Worm (Caenorhabditis elegans) whole organism, L1 larva: ENCODE results near the gene him-14.

Source experiments
- C34B4.2 ChIP-seq: sonication (generic microtip); optimal IDR thresholded peaks from 2 replicates; lab custom pipeline; 2017; ENCODE audit warnings: mild to moderate bottlenecking, missing genetic modification characterization, missing compliant biosample characterization
- Y116A8C.19 ChIP-seq: sonication (generic microtip); optimal IDR thresholded peaks from 2 replicates; lab custom pipeline; 2016; ENCODE audit warnings: missing compliant biosample characterization, missing genetic modification characterization, borderline replicate concordance
- aha-1 ChIP-seq: fragments of 150-350 bp; optimal IDR thresholded peaks from 2 replicates; lab custom pipeline; 2014; ENCODE audit warnings: missing biosample characterization, missing genetic modification characterization
- alr-1 ChIP-seq: fragments of 200-800 bp; sonication (Bioruptor generic); optimal IDR thresholded peaks from 2 replicates; lab custom pipeline; 2018; ENCODE audit warnings: borderline replicate concordance, mild to moderate bottlenecking, missing genetic modification characterization, missing compliant biosample characterization
- aly-2 ChIP-seq: fragments of 150-350 bp; optimal IDR thresholded peaks from 2 replicates; lab custom pipeline; 2014; ENCODE audit warnings: missing biosample characterization, missing genetic modification characterization
- ama-1 ChIP-seq: fragments of 150-350 bp; optimal IDR thresholded peaks from 2 replicates; lab custom pipeline; 2014
- ceh-8 ChIP-seq: fragments of 200-800 bp; sonication (Bioruptor generic); optimal IDR thresholded peaks from 2 replicates; lab custom pipeline; 2018; ENCODE audit warnings: mild to moderate bottlenecking, missing genetic modification characterization, moderate library complexity, missing compliant biosample characterization
- ceh-82 ChIP-seq, 3 experiments: fragments of 150-350 bp in 1 of 3; sonication (generic microtip) in 2 of 3; optimal IDR thresholded peaks; 2 replicates each; lab custom pipeline; 2014 to 2017; ENCODE audit warnings: missing biosample characterization in 3 of 3, missing genetic modification characterization in 3 of 3
- ceh-90 ChIP-seq: sonication (generic microtip); optimal IDR thresholded peaks from 2 replicates; lab custom pipeline; 2016; ENCODE audit warnings: missing genetic modification characterization, missing compliant biosample characterization
- dsc-1 ChIP-seq: sonication (generic microtip); optimal IDR thresholded peaks from 2 replicates; lab custom pipeline; 2016; ENCODE audit warnings: mild to moderate bottlenecking, missing genetic modification characterization, missing compliant biosample characterization
- efl-1 ChIP-seq, 4 experiments: fragments of 150-350 bp; optimal IDR thresholded peaks in 3 of 4; peaks in 1 of 4; 1 replicate in 1 of 4; 2 replicates in 3 of 4; lab custom pipeline; 2014; ENCODE audit warnings: missing biosample characterization in 2 of 4, missing genetic modification characterization in 2 of 4, missing genetic modification reagents in 2 of 4
- egl-13 ChIP-seq: sonication (generic microtip); optimal IDR thresholded peaks from 2 replicates; lab custom pipeline; 2016; ENCODE audit warnings: missing genotype, missing genetic modification reagents, missing genetic modification characterization, missing compliant biosample characterization
- elt-3 ChIP-seq, 6 experiments: fragments of 150-350 bp in 1 of 6; sonication (generic microtip); optimal IDR thresholded peaks; 2 replicates each; lab custom pipeline; 2017 to 2018; ENCODE audit warnings: missing biosample characterization in 6 of 6, missing genetic modification characterization in 6 of 6, inconsistent platforms in 1 of 6
- fkh-4 ChIP-seq: sonication (generic microtip); optimal IDR thresholded peaks from 2 replicates; lab custom pipeline; 2016; ENCODE audit warnings: missing compliant biosample characterization, missing genetic modification characterization, borderline replicate concordance
- hlh-4 ChIP-seq: sonication (generic microtip); optimal IDR thresholded peaks from 2 replicates; lab custom pipeline; 2016; ENCODE audit warnings: mild to moderate bottlenecking, missing genetic modification characterization, missing compliant biosample characterization
- isw-1 ChIP-seq: fragments of 200-800 bp; sonication (Bioruptor generic); IDR thresholded peaks from 2 replicates; pipeline ENCODE4 v1.3.6; 2022; ENCODE audit warnings: missing genetic modification characterization, missing compliant biosample characterization
- lin-15B ChIP-seq: fragments of 150-350 bp; sonication (generic microtip); optimal IDR thresholded peaks from 3 replicates; lab custom pipeline; 2014; ENCODE audit warnings: missing biosample characterization, missing genetic modification characterization
- lin-39 ChIP-seq: fragments of 150-350 bp; optimal IDR thresholded peaks from 2 replicates; lab custom pipeline; 2014; ENCODE audit warnings: missing biosample characterization, missing genetic modification reagents, missing genetic modification characterization
- lsy-2 ChIP-seq, 2 experiments: fragments of 150-350 bp; optimal IDR thresholded peaks; 2 replicates each; lab custom pipeline; 2014; ENCODE audit warnings: missing biosample characterization in 2 of 2, missing genetic modification characterization in 2 of 2
- nhr-19 ChIP-seq: fragments of 200-800 bp; sonication (Bioruptor generic); conservative IDR thresholded peaks from 2 replicates; pipeline ENCODE4 v1.3.6; 2022; ENCODE audit warnings: missing genetic modification characterization, missing compliant biosample characterization
- nhr-20 ChIP-seq: sonication (generic microtip); optimal IDR thresholded peaks from 2 replicates; lab custom pipeline; 2016; ENCODE audit warnings: mild to moderate bottlenecking, missing genetic modification characterization, missing compliant biosample characterization
- nhr-47 ChIP-seq: sonication (generic microtip); optimal IDR thresholded peaks from 2 replicates; lab custom pipeline; 2016; ENCODE audit warnings: mild to moderate bottlenecking, missing genetic modification characterization, moderate library complexity, missing compliant biosample characterization
- nhr-71 ChIP-seq: sonication (generic microtip); optimal IDR thresholded peaks from 2 replicates; lab custom pipeline; 2016; ENCODE audit warnings: mild to moderate bottlenecking, missing genetic modification characterization, moderate library complexity, missing compliant biosample characterization
- nhr-76 ChIP-seq: sonication (generic microtip); optimal IDR thresholded peaks from 2 replicates; lab custom pipeline; 2017; ENCODE audit warnings: missing biosample characterization, missing genetic modification characterization
- nhr-77 ChIP-seq: fragments of 150-350 bp; optimal IDR thresholded peaks from 2 replicates; lab custom pipeline; 2014; ENCODE audit warnings: missing biosample characterization, missing genetic modification characterization
- nhr-84 ChIP-seq: sonication (generic microtip); optimal IDR thresholded peaks from 2 replicates; lab custom pipeline; 2017; ENCODE audit warnings: missing biosample characterization, missing genetic modification characterization
- nhr-85 ChIP-seq: sonication (generic microtip); peaks from one replicate; lab custom pipeline; 2016; ENCODE audit warnings: missing genetic modification characterization, inconsistent platforms, missing compliant biosample characterization
- nhr-90 ChIP-seq: sonication (generic microtip); optimal IDR thresholded peaks from 2 replicates; lab custom pipeline; 2016; ENCODE audit warnings: mild to moderate bottlenecking, missing genetic modification characterization, missing compliant biosample characterization; ENCODE audit not compliant: poor library complexity
- pag-3 ChIP-seq: sonication (generic microtip); optimal IDR thresholded peaks from 2 replicates; lab custom pipeline; 2017; ENCODE audit warnings: missing genetic modification characterization, mild to moderate bottlenecking, missing compliant biosample characterization, antibody characterized with exemption, borderline replicate concordance; ENCODE audit not compliant: insufficient read depth
- pax-3 ChIP-seq: fragments of 200-800 bp; sonication (Bioruptor generic); optimal IDR thresholded peaks from 2 replicates; lab custom pipeline; 2018; ENCODE audit warnings: mild to moderate bottlenecking, missing genetic modification characterization, moderate library complexity, missing compliant biosample characterization
- rnt-1 ChIP-seq: sonication (generic microtip); optimal IDR thresholded peaks from 2 replicates; lab custom pipeline; 2016; ENCODE audit warnings: mild to moderate bottlenecking, missing genetic modification characterization, moderate library complexity, missing compliant biosample characterization
- skn-1 ChIP-seq: fragments of 150-350 bp; optimal IDR thresholded peaks from 2 replicates; lab custom pipeline; 2014; ENCODE audit warnings: missing biosample characterization, missing genetic modification characterization
- snpc-4 ChIP-seq: fragments of 150-350 bp; optimal IDR thresholded peaks from 2 replicates; lab custom pipeline; 2014; ENCODE audit warnings: missing biosample characterization, missing genetic modification characterization
- sptf-1 ChIP-seq: fragments of 150-350 bp; optimal IDR thresholded peaks from 2 replicates; lab custom pipeline; 2014; ENCODE audit warnings: missing biosample characterization, missing genetic modification characterization
- sup-37 ChIP-seq: fragments of 200-800 bp; sonication (Bioruptor generic); optimal IDR thresholded peaks from 2 replicates; lab custom pipeline; 2018; ENCODE audit warnings: mild to moderate bottlenecking, missing genetic modification characterization, missing compliant biosample characterization
- swsn-7 ChIP-seq: sonication (generic microtip); optimal IDR thresholded peaks from 2 replicates; lab custom pipeline; 2016; ENCODE audit warnings: missing genetic modification characterization, missing compliant biosample characterization
- unc-130 ChIP-seq: fragments of 150-350 bp; optimal IDR thresholded peaks from 2 replicates; lab custom pipeline; 2017; ENCODE audit warnings: missing biosample characterization, missing genetic modification characterization, inconsistent platforms
- unc-30 ChIP-seq: sonication (generic microtip); optimal IDR thresholded peaks from 2 replicates; lab custom pipeline; 2017; ENCODE audit warnings: missing biosample characterization, missing genetic modification characterization
- unc-62 ChIP-seq: fragments of 150-350 bp; optimal IDR thresholded peaks from 2 replicates; lab custom pipeline; 2014; ENCODE audit warnings: missing biosample characterization, missing genetic modification reagents, missing genetic modification characterization
- unc-86 ChIP-seq: sonication (generic microtip); optimal IDR thresholded peaks from 2 replicates; lab custom pipeline; 2016; ENCODE audit warnings: missing genetic modification characterization, missing compliant biosample characterization
- unc-98 ChIP-seq: fragments of 200-800 bp; sonication (Bioruptor generic); IDR thresholded peaks from 2 replicates; pipeline ENCODE4 v1.3.6; 2022; ENCODE audit warnings: missing genetic modification characterization, missing compliant biosample characterization
- vab-15 ChIP-seq: sonication (generic microtip); optimal IDR thresholded peaks from 2 replicates; lab custom pipeline; 2017; ENCODE audit warnings: missing genotype, mild to moderate bottlenecking, missing genetic modification characterization, missing compliant biosample characterization
- ztf-4 ChIP-seq: fragments of 150-350 bp; optimal IDR thresholded peaks from 2 replicates; lab custom pipeline; 2014; ENCODE audit warnings: missing biosample characterization, missing genetic modification characterization

him-14 gene

DNA sequence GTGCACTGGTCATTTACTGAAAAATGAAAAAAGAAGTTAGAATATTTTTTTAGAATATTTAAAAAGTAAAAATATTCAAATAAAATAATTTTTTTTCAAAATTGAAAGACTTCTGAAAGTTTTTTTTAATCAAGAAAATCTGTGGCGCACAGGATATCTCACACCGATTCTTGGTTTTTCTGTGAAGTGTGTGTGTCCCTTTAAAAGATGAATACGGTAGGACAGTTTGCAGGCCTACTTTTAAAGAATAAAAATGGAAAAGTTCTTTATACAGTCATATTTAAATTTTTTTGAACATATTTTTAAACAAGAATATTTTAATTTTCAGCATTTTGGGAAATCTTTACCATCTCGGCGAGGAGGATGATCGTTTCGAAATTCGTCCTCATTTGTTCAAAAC, 28.8 kb upstream of the him-14 start, which contains the start of gene mct-5:
Gene mct-5, minus strand, starts transcription at position 16 of the 400 bp plus-strand sequence.
- TF ChIP-seq nhr-90 (no peak), C34B4.2 (tag; lab: Kevin White, UChicago) (no peak), lin-39 (no peak), pag-3 (no peak), nhr-20 (tag; lab: Kevin White, UChicago) (no peak), sup-37 (GFP tag; lab: Kevin White, UChicago) (no peak), unc-86 (tag; lab: Kevin White, UChicago) (no peak), isw-1 (GFP tag; lab: Robert Waterston, UW) (no peak), rnt-1 (tag; lab: Kevin White, UChicago) (no peak), alr-1 (tag; lab: Kevin White, UChicago) (no peak), unc-30 (tag; lab: Kevin White, UChicago) (no peak), unc-130 (tag; lab: Kevin White, UChicago) (no peak), egl-13 (no peak), lsy-2 (tag; optimal IDR thresholded peaks at IDR 0.05; lab: Kevin White, UChicago) (no peak), unc-62 (GFP tag; lab: Kevin White, UChicago) (no peak)

DNA sequence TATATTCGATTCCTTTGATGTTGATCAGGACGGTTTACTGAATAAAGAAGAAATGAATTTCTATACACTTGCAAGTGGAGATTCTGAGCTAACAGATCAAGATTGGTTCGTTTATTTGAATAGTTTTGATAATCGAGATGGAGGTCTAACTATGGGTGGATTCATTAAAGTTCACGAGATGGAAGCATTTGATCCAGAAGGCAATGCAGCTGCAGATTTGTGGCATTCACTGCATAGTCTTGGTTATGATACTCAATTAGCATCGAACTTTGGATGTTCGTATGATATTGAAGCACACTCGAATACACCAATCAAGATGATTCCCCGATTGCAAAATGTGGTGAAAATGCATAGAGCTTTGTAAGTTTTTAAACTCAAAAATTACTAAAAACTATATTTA, 26.2 kb upstream of the him-14 start:
- TF ChIP-seq aly-2 (tag; lab: Kevin White, UChicago) = no peak
- no peak for TF ChIP-seq unc-98 (GFP tag; lab: Robert Waterston, UW)
- no peak for TF ChIP-seq efl-1 (optimal IDR thresholded peaks at IDR 0.05; lab: Kevin White, UChicago)
- TF ChIP-seq efl-1 (GFP tag; optimal IDR thresholded peaks at IDR 0.05 in 1 of 2; lab: Kevin White, UChicago) = peak in 1 of 2 experiments; percentile 67
- TF ChIP-seq nhr-76 = no peak
- no peak for TF ChIP-seq ama-1 (lab: Kevin White, UChicago)
- no peak for TF ChIP-seq sup-37 (GFP tag; lab: Kevin White, UChicago)
- TF ChIP-seq nhr-84 = no peak

DNA sequence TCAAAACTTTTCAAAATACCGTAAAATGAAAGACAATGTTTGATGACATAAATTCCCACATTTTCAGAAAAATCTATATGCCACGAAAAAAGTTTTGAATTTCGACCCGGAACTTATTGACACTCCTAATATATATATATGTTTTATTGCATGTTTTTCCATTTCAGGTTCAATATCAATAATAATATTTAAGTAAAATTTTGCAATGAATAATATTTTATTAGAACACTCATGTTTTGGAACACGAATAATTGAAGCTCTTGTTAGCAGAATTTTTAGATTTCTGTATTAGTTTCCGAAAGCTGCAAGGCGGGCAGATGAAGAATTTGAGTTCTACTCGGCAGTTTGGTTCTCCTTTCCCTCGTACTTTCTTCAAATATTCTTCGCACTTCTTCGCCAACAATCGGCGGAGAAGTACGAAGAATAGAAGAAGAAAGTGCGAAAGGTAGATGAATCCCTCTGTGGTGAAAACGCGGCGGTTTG, 23.6 kb upstream of the him-14 start, which contains the start of gene T02G5.3:
Gene T02G5.3, plus strand, starts transcription at position 51 of the 483 bp plus-strand sequence.
- TF ChIP-seq isw-1 (GFP tag; lab: Robert Waterston, UW) (no peak), nhr-85 (tag; lab: Kevin White, UChicago) (peak; percentile 60), vab-15 (tag; lab: Kevin White, UChicago) (no peak)

DNA sequence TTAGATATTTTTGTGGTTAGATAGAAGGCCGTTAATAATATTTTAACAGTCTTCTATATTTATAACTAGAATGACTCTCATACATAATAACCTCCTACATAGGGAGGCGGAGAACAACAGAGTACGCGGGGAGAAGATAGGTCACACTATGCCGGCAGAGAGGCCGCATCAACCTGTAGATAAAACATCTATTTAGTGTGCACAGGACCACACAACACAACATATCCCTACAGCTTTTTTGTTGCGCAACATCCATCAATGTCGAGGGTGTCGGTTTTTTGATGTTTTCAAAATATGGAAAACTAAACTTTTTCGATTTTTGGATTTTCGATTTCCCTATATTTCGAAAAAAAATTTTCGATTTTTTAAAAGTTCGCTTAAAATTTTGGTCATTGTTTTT, 21.1 kb upstream of the him-14 start:
- TF ChIP-seq efl-1 (optimal IDR thresholded peaks at IDR 0.05; lab: Kevin White, UChicago) (no peak), efl-1 (GFP tag; optimal IDR thresholded peaks at IDR 0.05 in 1 of 2; lab: Kevin White, UChicago) (peak in 1 of 2 experiments; percentile 2), unc-62 (GFP tag; lab: Kevin White, UChicago) (no peak)

DNA sequence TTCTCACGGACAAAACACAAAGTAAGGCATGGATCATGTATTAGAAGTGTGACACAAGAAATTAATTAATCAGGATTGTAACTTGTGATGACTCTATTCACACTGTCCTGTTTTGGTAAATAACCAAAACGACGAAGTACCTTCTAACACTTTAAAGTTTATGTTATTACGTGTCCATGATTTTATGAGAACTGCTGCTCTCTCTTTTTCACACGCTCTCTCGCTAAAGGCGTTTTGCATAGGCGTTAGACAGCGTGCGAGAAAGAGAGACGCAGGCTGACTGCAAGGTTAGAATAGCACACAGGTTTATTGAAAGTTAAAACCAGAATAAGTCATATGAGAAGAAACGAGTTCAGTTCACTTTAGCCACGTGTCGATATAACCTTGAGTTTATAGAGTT, 20.3 kb upstream of the him-14 start:
- peak; percentile 55 for TF ChIP-seq nhr-19 (GFP tag; lab: Robert Waterston, UW)
- no peak for TF ChIP-seq ama-1 (lab: Kevin White, UChicago)
- TF ChIP-seq aha-1 (tag; lab: Kevin White, UChicago) = no peak
- TF ChIP-seq hlh-4 (tag; lab: Kevin White, UChicago) = no peak
- no peak for TF ChIP-seq fkh-4 (tag; lab: Kevin White, UChicago)
- no peak for TF ChIP-seq unc-62 (GFP tag; lab: Kevin White, UChicago)
- peak; percentile 83 for TF ChIP-seq nhr-20 (tag; lab: Kevin White, UChicago)
- TF ChIP-seq ztf-4 (tag; lab: Kevin White, UChicago) = no peak
- TF ChIP-seq swsn-7 (tag; lab: Kevin White, UChicago) = peak; percentile 47
- no peak for TF ChIP-seq sup-37 (GFP tag; lab: Kevin White, UChicago)
- TF ChIP-seq rnt-1 (tag; lab: Kevin White, UChicago) = peak; percentile 12
- no peak for TF ChIP-seq snpc-4
- no peak for TF ChIP-seq nhr-77 (tag; lab: Kevin White, UChicago)
- TF ChIP-seq skn-1 (tag; lab: Kevin White, UChicago) = no peak
- peak; percentile 6 for TF ChIP-seq dsc-1 (tag; lab: Kevin White, UChicago)
- no peak for TF ChIP-seq lin-15B
- peak; percentile 59 for TF ChIP-seq nhr-90
- TF ChIP-seq ceh-82 (tag; optimal IDR thresholded peaks at IDR 0.05; lab: Kevin White, UChicago) = no peak
- peak; percentile 82 for TF ChIP-seq nhr-71
- peak; percentile 24 for TF ChIP-seq pax-3 (tag; lab: Kevin White, UChicago)
- peak; percentile 39 for TF ChIP-seq nhr-47 (tag; lab: Kevin White, UChicago)
- TF ChIP-seq alr-1 (tag; lab: Kevin White, UChicago) = no peak
- TF ChIP-seq Y116A8C.19 (tag; lab: Kevin White, UChicago) = no peak
- no peak for TF ChIP-seq ceh-8 (GFP tag; lab: Kevin White, UChicago)
- no peak for TF ChIP-seq ceh-90 (tag; lab: Kevin White, UChicago)
- peak in 1 of 6 experiments; percentile 44 for TF ChIP-seq elt-3 (tag; optimal IDR thresholded peaks at IDR 0.05; lab: Kevin White, UChicago)
- TF ChIP-seq C34B4.2 (tag; lab: Kevin White, UChicago) = no peak
- TF ChIP-seq sptf-1 = no peak
